Worm (Caenorhabditis elegans) whole organism, L1 larva: Measurements from ENCODE around the gene npr-39.

Source experiments
- ama-1 ChIP-seq: fragments of 150-350 bp; optimal IDR thresholded peaks from 2 replicates; lab custom pipeline; 2014
- ceh-90 ChIP-seq: sonication (generic microtip); optimal IDR thresholded peaks from 2 replicates; lab custom pipeline; 2016; ENCODE audit warnings: missing genetic modification characterization, missing compliant biosample characterization
- nhr-28 ChIP-seq: fragments of 150-350 bp; optimal IDR thresholded peaks from 2 replicates; lab custom pipeline; 2014; ENCODE audit warnings: missing biosample characterization, missing genetic modification characterization

DNA sequence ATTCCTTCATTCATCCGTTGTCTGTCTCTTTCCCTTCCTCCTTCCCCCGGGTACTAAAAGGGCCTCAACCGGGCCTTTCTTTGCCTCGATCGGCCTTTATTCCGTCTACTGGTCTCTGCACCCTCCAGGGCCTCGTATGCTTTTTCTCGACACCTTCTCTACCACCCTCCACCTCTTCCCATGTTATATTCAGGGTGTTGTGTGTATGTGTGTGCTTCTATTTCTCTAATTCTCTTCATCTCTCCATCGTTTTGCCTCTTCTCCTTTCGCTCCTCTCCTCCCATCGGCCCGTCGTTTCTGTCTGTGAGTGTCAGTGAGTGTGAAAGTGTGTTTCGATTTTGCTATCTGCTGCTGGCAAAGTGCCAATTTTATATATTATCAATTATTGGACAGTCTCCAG is 27.0 kb upstream of the npr-39 start:
- no peak for TF ChIP-seq ama-1 (lab: Kevin White, UChicago)
- TF ChIP-seq nhr-28 (tag; lab: Kevin White, UChicago), result no peak
- TF ChIP-seq ceh-90 (tag; lab: Kevin White, UChicago), result no peak
